Fruit fly (Drosophila melanogaster) whole organism, embryonic: ENCODE measurements around the gene shd.

ENCODE experiments used
- Abd-B ChIP-seq: fragments of 200-800 bp; sonication (Bioruptor generic); optimal IDR thresholded peaks from 2 replicates; lab custom pipeline; 2018; ENCODE audit warnings: missing biosample characterization, mild to moderate bottlenecking, missing genetic modification characterization, moderate library complexity
- C15 ChIP-seq: fragments of 200-800 bp; sonication (Bioruptor generic); IDR thresholded peaks from 3 replicates; pipeline ENCODE4 v1.3.6; 2022; ENCODE audit warnings: missing biosample characterization, missing genetic modification characterization
- CG10431 ChIP-seq: fragments of 200-800 bp; sonication (Bioruptor generic); optimal IDR thresholded peaks from 3 replicates; lab custom pipeline; 2018; ENCODE audit warnings: missing biosample characterization, mild to moderate bottlenecking, missing genetic modification characterization
- CG10959 ChIP-seq: fragments of 200-800 bp; sonication (Bioruptor generic); IDR thresholded peaks from 2 replicates; pipeline ENCODE4 v1.3.6; 2022; ENCODE audit warnings: missing biosample characterization, missing genetic modification characterization
- CG13123 ChIP-seq: fragments of 200-800 bp; sonication (Bioruptor generic); optimal IDR thresholded peaks from 2 replicates; lab custom pipeline; 2016; ENCODE audit warnings: missing biosample characterization, missing genetic modification characterization
- CG15269 ChIP-seq: fragments of 200-800 bp; sonication (Bioruptor generic); optimal IDR thresholded peaks from 2 replicates; lab custom pipeline; 2018; ENCODE audit warnings: missing biosample characterization, mild to moderate bottlenecking, missing genetic modification characterization, moderate library complexity
- CG15479 ChIP-seq: fragments of 200-800 bp; sonication (Bioruptor generic); optimal IDR thresholded peaks from 3 replicates; lab custom pipeline; 2019; ENCODE audit warnings: missing biosample characterization, mild to moderate bottlenecking, missing genetic modification characterization, moderate library complexity
- CG2199 ChIP-seq: fragments of 200-800 bp; sonication (Bioruptor generic); IDR thresholded peaks from 3 replicates; pipeline ENCODE4 v1.3.6; 2022; ENCODE audit warnings: missing biosample characterization, missing genetic modification characterization
- CG31388 ChIP-seq: fragments of 200-800 bp; sonication (Bioruptor generic); optimal IDR thresholded peaks from 2 replicates; lab custom pipeline; 2016; ENCODE audit warnings: missing biosample characterization, missing genetic modification characterization
- CG4360 ChIP-seq: fragments of 200-800 bp; sonication (Bioruptor generic); IDR thresholded peaks from 2 replicates; pipeline ENCODE4 v1.3.6; 2022; ENCODE audit warnings: missing biosample characterization, missing genetic modification characterization
- CG5180 ChIP-seq: fragments of 200-800 bp; sonication (Bioruptor generic); optimal IDR thresholded peaks from 3 replicates; lab custom pipeline; 2017; ENCODE audit warnings: missing biosample characterization, missing genetic modification characterization, mild to moderate bottlenecking, moderate library complexity, missing genetic modification reagents
- CG7745 ChIP-seq: fragments of 200-800 bp; sonication (Bioruptor generic); optimal IDR thresholded peaks from 2 replicates; lab custom pipeline; 2018; ENCODE audit warnings: missing biosample characterization, mild to moderate bottlenecking, missing genetic modification characterization, moderate library complexity
- CG8388 ChIP-seq: fragments of 200-800 bp; sonication (Bioruptor generic); optimal IDR thresholded peaks from 2 replicates; lab custom pipeline; 2019; ENCODE audit warnings: missing biosample characterization, mild to moderate bottlenecking, missing genetic modification characterization, moderate library complexity
- CG9215 ChIP-seq: fragments of 200-800 bp; sonication (Bioruptor generic); IDR thresholded peaks from 2 replicates; pipeline ENCODE4 v1.3.6; 2022; ENCODE audit warnings: missing biosample characterization, missing genetic modification characterization
- D ChIP-seq, 2 experiments: fragments of 200-800 bp in 1 of 2; fragments of >200 bp in 1 of 2; sonication (Bioruptor generic) in 1 of 2; optimal IDR thresholded peaks; 2 replicates in 1 of 2; 3 replicates in 1 of 2; lab custom pipeline; 2017; ENCODE audit warnings: mild to moderate bottlenecking in 1 of 2, missing biosample characterization in 1 of 2, missing genetic modification characterization in 1 of 2, missing genetic modification reagents in 1 of 2
- Dll ChIP-seq: fragments of 200-800 bp; sonication (Bioruptor generic); IDR thresholded peaks from 4 replicates; pipeline ENCODE4 v1.3.6; 2022; ENCODE audit warnings: missing biosample characterization, missing genetic modification characterization; ENCODE audit not compliant: partially characterized antibody
- HHEX ChIP-seq: fragments of 200-800 bp; sonication (Bioruptor generic); optimal IDR thresholded peaks from 3 replicates; lab custom pipeline; 2017; ENCODE audit warnings: missing biosample characterization, mild to moderate bottlenecking, missing genetic modification characterization, missing genetic modification reagents
- HLHmδ ChIP-seq: fragments of 200-800 bp; sonication (Bioruptor generic); optimal IDR thresholded peaks from 2 replicates; lab custom pipeline; 2018; ENCODE audit warnings: missing biosample characterization, mild to moderate bottlenecking, missing genetic modification characterization, moderate library complexity
- Kr ChIP-seq: fragments of 200-800 bp; sonication (Bioruptor generic); optimal IDR thresholded peaks from 2 replicates; lab custom pipeline; 2017; ENCODE audit warnings: missing biosample characterization, mild to moderate bottlenecking, missing genetic modification characterization
- Lpt ChIP-seq: fragments of >200 bp; optimal IDR thresholded peaks from 2 replicates; lab custom pipeline; 2018; ENCODE audit warnings: missing biosample characterization, missing genetic modification characterization
- Sry-β ChIP-seq: fragments of 200-800 bp; sonication (Bioruptor generic); optimal IDR thresholded peaks from 2 replicates; lab custom pipeline; 2018; ENCODE audit warnings: missing biosample characterization, mild to moderate bottlenecking, missing genetic modification characterization, moderate library complexity
- Stat92E ChIP-seq, 3 experiments: fragments of >200 bp in 2 of 3; fragments of 200-800 bp in 1 of 3; sonication (Bioruptor generic) in 1 of 3; optimal IDR thresholded peaks; 2 replicates each; lab custom pipeline; 2017 to 2019; ENCODE audit warnings: missing biosample characterization in 3 of 3, missing genetic modification characterization in 3 of 3, mild to moderate bottlenecking in 1 of 3, moderate library complexity in 1 of 3
- Xbp1 ChIP-seq: fragments of 200-800 bp; sonication (Bioruptor generic); optimal IDR thresholded peaks from 3 replicates; lab custom pipeline; 2016; ENCODE audit warnings: missing biosample characterization, mild to moderate bottlenecking, missing genetic modification characterization
- caup ChIP-seq: fragments of 200-800 bp; sonication (Bioruptor generic); optimal IDR thresholded peaks from 3 replicates; lab custom pipeline; 2017; ENCODE audit warnings: missing biosample characterization, mild to moderate bottlenecking, missing genetic modification characterization, moderate library complexity; ENCODE audit not compliant: severe bottlenecking
- cg ChIP-seq: fragments of 200-800 bp; sonication (Bioruptor generic); optimal IDR thresholded peaks from 3 replicates; lab custom pipeline; 2019; ENCODE audit warnings: missing biosample characterization, mild to moderate bottlenecking, missing genetic modification characterization, moderate library complexity
- crol ChIP-seq: fragments of 200-800 bp; sonication (Bioruptor generic); IDR thresholded peaks from 2 replicates; pipeline ENCODE4 v1.3.6; 2022; ENCODE audit warnings: missing biosample characterization, missing genetic modification characterization
- disco-r ChIP-seq: fragments of 200-800 bp; sonication (Bioruptor generic); optimal IDR thresholded peaks from 2 replicates; lab custom pipeline; 2016; ENCODE audit warnings: missing biosample characterization, missing genetic modification characterization
- dm ChIP-seq: fragments of 200-800 bp; sonication (Bioruptor generic); optimal IDR thresholded peaks from 3 replicates; lab custom pipeline; 2016; ENCODE audit warnings: missing biosample characterization, missing genetic modification characterization
- exex ChIP-seq: fragments of 200-800 bp; sonication (Bioruptor generic); optimal IDR thresholded peaks from 4 replicates; lab custom pipeline; 2018; ENCODE audit warnings: missing biosample characterization, mild to moderate bottlenecking, missing genetic modification characterization, moderate library complexity
- gem ChIP-seq: fragments of 200-800 bp; sonication (Bioruptor generic); optimal IDR thresholded peaks from 2 replicates; lab custom pipeline; 2019; ENCODE audit warnings: missing biosample characterization, mild to moderate bottlenecking, missing genetic modification characterization, moderate library complexity
- grau ChIP-seq: fragments of 200-800 bp; optimal IDR thresholded peaks from 3 replicates; lab custom pipeline; 2019; ENCODE audit warnings: missing biosample characterization, mild to moderate bottlenecking, missing genetic modification characterization, moderate library complexity
- gro ChIP-seq: fragments of 200-800 bp; sonication (Bioruptor generic); optimal IDR thresholded peaks from 2 replicates; lab custom pipeline; 2016; ENCODE audit warnings: missing biosample characterization, missing genetic modification characterization
- jigr1 ChIP-seq: fragments of 200-800 bp; sonication (Bioruptor generic); IDR thresholded peaks from 3 replicates; pipeline ENCODE4 v1.3.6; 2022; ENCODE audit warnings: missing biosample characterization, missing genetic modification characterization
- kni ChIP-seq: fragments of 200-800 bp; sonication (Bioruptor generic); optimal IDR thresholded peaks from 3 replicates; lab custom pipeline; 2017; ENCODE audit warnings: mild to moderate bottlenecking, missing biosample characterization, missing genetic modification reagents, missing genetic modification characterization
- odd ChIP-seq: fragments of 200-800 bp; sonication (Bioruptor generic); optimal IDR thresholded peaks from 2 replicates; lab custom pipeline; 2017; ENCODE audit warnings: missing biosample characterization, mild to moderate bottlenecking, missing genetic modification characterization
- pita ChIP-seq: fragments of 200-800 bp; sonication (Bioruptor generic); optimal IDR thresholded peaks from 2 replicates; lab custom pipeline; 2017; ENCODE audit warnings: missing biosample characterization, mild to moderate bottlenecking, missing genetic modification characterization
- pros ChIP-seq: fragments of 200-800 bp; sonication (Bioruptor generic); optimal IDR thresholded peaks from 3 replicates; lab custom pipeline; 2019; ENCODE audit warnings: missing biosample characterization, mild to moderate bottlenecking, missing genetic modification characterization, moderate library complexity
- scrt ChIP-seq: fragments of 200-800 bp; sonication (Bioruptor generic); optimal IDR thresholded peaks from 2 replicates; lab custom pipeline; 2018; ENCODE audit warnings: missing biosample characterization, mild to moderate bottlenecking, missing genetic modification characterization, moderate library complexity
- sens ChIP-seq: fragments of 200-800 bp; sonication (Bioruptor generic); peaks from one replicate; lab custom pipeline; 2016; ENCODE audit warnings: missing biosample characterization, missing genetic modification characterization
- so ChIP-seq: fragments of 200-800 bp; sonication (Bioruptor generic); IDR thresholded peaks from 3 replicates; pipeline ENCODE4 v1.3.6; 2022; ENCODE audit warnings: missing biosample characterization, missing genetic modification characterization
- sqz ChIP-seq: fragments of 200-800 bp; sonication (Bioruptor generic); optimal IDR thresholded peaks from 3 replicates; lab custom pipeline; 2018; ENCODE audit warnings: missing biosample characterization, mild to moderate bottlenecking, missing genetic modification characterization
- tll ChIP-seq, 2 experiments: fragments of 200-800 bp in 1 of 2; fragments of >200 bp in 1 of 2; sonication (Bioruptor generic) in 1 of 2; optimal IDR thresholded peaks; 2 replicates each; lab custom pipeline; 2017 to 2019; ENCODE audit warnings: missing biosample characterization in 2 of 2, missing genetic modification characterization in 2 of 2, mild to moderate bottlenecking in 1 of 2, moderate library complexity in 1 of 2
- twi ChIP-seq: fragments of 200-800 bp; optimal IDR thresholded peaks from 2 replicates; lab custom pipeline; 2019; ENCODE audit warnings: missing biosample characterization, mild to moderate bottlenecking, missing genetic modification characterization, moderate library complexity
- zen ChIP-seq: fragments of 200-800 bp; sonication (Bioruptor generic); optimal IDR thresholded peaks from 3 replicates; lab custom pipeline; 2018; ENCODE audit warnings: missing biosample characterization, mild to moderate bottlenecking, missing genetic modification characterization, moderate library complexity

Gene shd

DNA sequence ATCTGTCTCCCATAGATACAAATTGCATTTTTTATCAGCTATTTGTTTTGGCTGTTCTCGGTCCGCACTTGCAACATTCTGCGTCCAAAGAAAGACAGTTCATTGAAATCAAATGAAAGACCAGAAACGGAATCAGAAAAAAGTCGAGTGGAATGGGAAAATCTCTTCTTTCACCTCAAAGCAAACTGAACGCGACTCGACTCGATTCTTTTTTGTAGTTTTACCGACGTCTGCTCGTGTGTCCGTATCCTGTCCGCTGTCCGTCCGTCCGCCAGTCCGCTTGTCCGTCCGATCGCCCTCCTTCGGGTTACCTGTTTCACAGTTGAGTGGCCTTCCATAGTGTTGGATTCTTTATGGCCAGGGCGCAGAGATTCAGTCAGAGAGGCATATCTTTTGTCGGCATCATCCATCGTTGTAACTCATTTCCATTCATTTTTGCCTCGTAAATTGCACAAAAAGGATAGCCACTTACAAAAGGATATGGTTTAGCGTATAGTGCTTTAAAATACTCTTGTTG is 27.8 kb downstream of the shd start (continued):
- no peak for TF ChIP-seq disco-r (GFP tag; lab: Kevin White, UChicago)

DNA sequence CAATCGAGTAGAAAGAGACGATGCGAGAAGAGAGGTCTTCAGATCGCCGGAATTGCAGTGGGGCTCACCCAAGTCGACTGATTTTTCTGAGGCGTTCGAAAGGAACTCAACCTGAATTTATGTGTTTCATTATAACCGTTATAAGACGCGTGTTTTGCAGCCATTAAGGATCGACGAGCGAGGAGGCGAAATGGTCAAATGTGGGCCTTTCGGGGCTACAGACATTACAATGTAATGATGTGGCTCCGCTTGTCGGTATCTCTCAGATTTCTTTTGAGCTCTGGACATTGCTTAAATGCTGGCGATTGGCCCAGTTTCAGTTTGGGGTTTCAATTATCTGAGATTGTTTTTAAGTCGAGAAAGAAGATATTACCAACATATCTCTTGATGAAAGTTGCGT is 28.6 kb downstream of the shd start:
- no peak for TF ChIP-seq exex (tag; lab: Kevin White, UChicago)
- no peak for TF ChIP-seq grau
- TF ChIP-seq CG13123 (GFP tag; lab: Kevin White, UChicago): no peak
- TF ChIP-seq Abd-B (GFP tag; lab: Kevin White, UChicago): no peak
- TF ChIP-seq CG10959: no peak
- TF ChIP-seq caup (GFP tag; lab: Kevin White, UChicago): no peak
- TF ChIP-seq HLHmδ: no peak
- no peak for TF ChIP-seq Sry-β (GFP tag; lab: Kevin White, UChicago)
- TF ChIP-seq Xbp1: no peak
- TF ChIP-seq odd (GFP tag; lab: Kevin White, UChicago): no peak
- TF ChIP-seq gro: no peak
- TF ChIP-seq disco-r (GFP tag; lab: Kevin White, UChicago): no peak
- TF ChIP-seq jigr1 (GFP tag; lab: Robert Waterston, UW): no peak
- TF ChIP-seq C15 (GFP tag; lab: Robert Waterston, UW): no peak

DNA sequence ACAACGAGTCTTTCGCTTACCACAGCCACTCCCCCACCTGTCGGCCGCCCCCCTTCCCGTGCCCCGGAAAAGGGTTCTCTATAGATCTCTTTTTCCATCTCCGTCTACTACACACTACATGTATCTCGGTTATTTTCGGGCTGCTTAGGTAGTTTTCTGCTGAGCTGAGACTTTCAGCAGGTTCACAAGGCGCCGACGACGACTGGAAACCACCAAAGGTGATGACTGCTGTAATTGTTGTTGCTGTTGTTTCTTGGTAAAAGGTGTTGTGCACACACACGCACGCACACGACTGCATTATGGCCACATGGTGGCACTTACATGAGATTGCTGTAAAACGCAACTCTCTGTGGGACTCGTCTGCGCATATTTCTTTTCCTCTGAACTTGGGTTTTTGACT is 29.4 kb downstream of the shd start:
- TF ChIP-seq twi (peak; percentile 81), CG9215 (GFP tag; lab: Robert Waterston, UW) (no peak), zen (peak; percentile 57), CG8388 (no peak), CG15269 (tag; lab: Kevin White, UChicago) (peak; percentile 35), so (0 out of 3 replicates have a peak, but pooled peaks have one; percentile 22), gem (tag; lab: Kevin White, UChicago) (no peak), Stat92E (GFP tag; optimal IDR thresholded peaks at IDR 0.05; lab: Kevin White, UChicago) (peak in 1 of 3 experiments; percentile 95), crol (GFP tag; lab: Robert Waterston, UW) (peak; percentile 35; the same call in 1 of the 2 replicates), cg (peak; percentile 44), dm (GFP tag; lab: Kevin White, UChicago) (no peak), Kr (peak; percentile 81), HHEX (GFP tag; lab: Kevin White, UChicago) (no peak), D (optimal IDR thresholded peaks at IDR 0.05; lab: Kevin White, UChicago) (peak; percentile 74), D (GFP tag; optimal IDR thresholded peaks at IDR 0.05; lab: Kevin White, UChicago) (no peak), CG2199 (0 out of 3 replicates have a peak, but pooled peaks have one; percentile 18), CG15479 (GFP tag; lab: Kevin White, UChicago) (peak; percentile 34), CG4360 (peak; percentile 63), kni (peak; percentile 82), CG10431 (GFP tag; lab: Kevin White, UChicago) (peak; percentile 81), tll (GFP tag; optimal IDR thresholded peaks at IDR 0.05; lab: Kevin White, UChicago) (peak in 1 of 2 experiments; percentile 100), pros (GFP tag; lab: Kevin White, UChicago) (peak; percentile 70)

DNA sequence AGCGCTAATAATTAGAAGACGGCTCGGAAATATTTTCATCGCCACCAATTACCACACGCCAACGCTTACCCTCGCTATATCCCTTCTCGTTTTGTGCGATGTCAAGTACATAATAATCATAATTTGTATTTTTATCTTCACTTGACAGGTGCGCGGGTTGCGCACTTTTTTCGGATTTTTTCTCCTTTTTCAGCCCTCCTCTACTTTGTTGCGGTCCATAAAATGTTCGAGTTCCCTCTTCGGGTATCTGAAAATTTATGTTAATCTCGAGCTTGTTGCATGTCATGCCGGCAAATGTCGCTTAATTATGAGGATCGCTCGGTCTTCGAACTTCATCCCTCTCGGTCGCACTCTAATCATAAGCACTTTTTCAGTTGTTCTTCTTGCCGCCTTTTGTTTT is 30.9 kb downstream of the shd start:
- 0 out of 4 replicates have a peak, but pooled peaks have one; percentile 40 for TF ChIP-seq Dll (GFP tag; lab: Robert Waterston, UW)
- no peak for TF ChIP-seq CG31388 (GFP tag; lab: Kevin White, UChicago)
- TF ChIP-seq sens (GFP tag; lab: Kevin White, UChicago): peak; percentile 69
- peak; percentile 8 for TF ChIP-seq scrt (GFP tag; lab: Kevin White, UChicago)
- no peak for TF ChIP-seq Lpt (GFP tag; lab: Kevin White, UChicago)
- peak; percentile 40 for TF ChIP-seq CG7745 (tag; lab: Kevin White, UChicago)
- peak; percentile 0 for TF ChIP-seq sqz (GFP tag; lab: Kevin White, UChicago)
- TF ChIP-seq CG5180 (GFP tag; lab: Kevin White, UChicago): peak; percentile 16
- no peak for TF ChIP-seq pita
- TF ChIP-seq, all 482 proteins: peak for 6
